Fruit fly (Drosophila melanogaster): ENCODE data around the gene IP3K2.

Gene IP3K2

dm6 chrX:13329572-13330046 lies 26.2 kb downstream of the IP3K2 start, which contains the start of gene Prx2 (continued):
- TF ChIP-seq CG10959 (GFP tag; IDR thresholded peaks at IDR 0.05) (no peak), CG30431 (GFP tag; optimal IDR thresholded peaks at IDR 0.05) (no peak), CG17328 (GFP tag; IDR thresholded peaks at IDR 0.05) (no peak), CG17612 (GFP tag; IDR thresholded peaks at IDR 0.05) (no peak), Lhr (GFP tag; optimal IDR thresholded peaks at IDR 0.05) (peak; percentile 32), CG34224 (GFP tag; IDR thresholded peaks at IDR 0.05; ENCODE audit: partially characterized antibody) (peak; percentile 67), sna (GFP tag; IDR thresholded peaks at IDR 0.05; ENCODE audit: partially characterized antibody) (peak; percentile 58; the same call in 1 of the 2 replicates), CG6765 (GFP tag; optimal IDR thresholded peaks at IDR 0.05) (no peak), ci (GFP tag; IDR thresholded peaks at IDR 0.05) (peak; percentile 36; the same call in 1 of the 3 replicates), Doc3 (GFP tag; IDR thresholded peaks at IDR 0.05; ENCODE audit: partially characterized antibody) (peak; percentile 53; the same call in 1 of the 3 replicates), unpg (GFP tag; optimal IDR thresholded peaks at IDR 0.05) (no peak), Ssrp (tag; optimal IDR thresholded peaks at IDR 0.05) (no peak), nerfin-2 (GFP tag; IDR thresholded peaks at IDR 0.05; ENCODE audit: partially characterized antibody) (peak; percentile 56; the same call in 1 of the 2 replicates), twi (tag; optimal IDR thresholded peaks at IDR 0.05) (no peak), CG7839 (tag; optimal IDR thresholded peaks at IDR 0.05) (peak; percentile 3), CG14014 (GFP tag; IDR thresholded peaks at IDR 0.05) (no peak), Myb (GFP tag; optimal IDR thresholded peaks at IDR 0.05) (peak; percentile 57), CG10565 (GFP tag; optimal IDR thresholded peaks at IDR 0.05) (no peak), Rfx (GFP tag; IDR thresholded peaks at IDR 0.05) (peak; percentile 68), lilli (GFP tag; optimal IDR thresholded peaks at IDR 0.05) (peak; percentile 7), CG6791 (GFP tag; IDR thresholded peaks at IDR 0.05; ENCODE audit: partially characterized antibody) (peak; percentile 78), Usf (GFP tag; optimal IDR thresholded peaks at IDR 0.05) (no peak), BtbVII (GFP tag; optimal IDR thresholded peaks at IDR 0.05) (peak; percentile 12), gsb-n (tag; optimal IDR thresholded peaks at IDR 0.05) (no peak), btn (GFP tag; optimal IDR thresholded peaks at IDR 0.05) (no peak), CG11504 (tag; optimal IDR thresholded peaks at IDR 0.05) (peak; percentile 48), Drgx (GFP tag; IDR thresholded peaks at IDR 0.05) (peak; percentile 14; the same call in 1 of the 2 replicates), Bgb (GFP tag; IDR thresholded peaks at IDR 0.05; ENCODE audit: partially characterized antibody) (peak; percentile 87), ro (GFP tag; IDR thresholded peaks at IDR 0.05) (no peak), lola (GFP tag; optimal IDR thresholded peaks at IDR 0.05) (no peak), CG13287 (GFP tag; IDR thresholded peaks at IDR 0.05; ENCODE audit: partially characterized antibody) (peak; percentile 84), CG2120 (GFP tag; optimal IDR thresholded peaks at IDR 0.05) (peak; percentile 41), CG2129 (GFP tag; IDR thresholded peaks at IDR 0.05; ENCODE audit: partially characterized antibody) (peak; percentile 29; the same call in 1 of the 2 replicates), Ets65A (GFP tag) (peak; percentile 85), pros (GFP tag; optimal IDR thresholded peaks at IDR 0.05) (no peak), Hr3 (GFP tag; optimal IDR thresholded peaks at IDR 0.05) (peak; percentile 1), CG12155 (GFP tag; optimal IDR thresholded peaks at IDR 0.05) (peak; percentile 25), CG33213 (GFP tag; optimal IDR thresholded peaks at IDR 0.05) (peak; percentile 22), CG1603 (tag; optimal IDR thresholded peaks at IDR 0.05) (peak; percentile 39), CG11560 (tag; IDR thresholded peaks at IDR 0.05) (peak; percentile 36; the same call in 1 of the 3 replicates), fd96Cb (tag; optimal IDR thresholded peaks at IDR 0.05) (no peak), B-H2 (GFP tag; optimal IDR thresholded peaks at IDR 0.05) (peak; percentile 34), Fer1 (GFP tag; optimal IDR thresholded peaks at IDR 0.05) (peak; percentile 8), CG34422 (GFP tag; IDR thresholded peaks at IDR 0.05) (0 out of 3 replicates have a peak, but pooled peaks have one; percentile 27), nmo (GFP tag; optimal IDR thresholded peaks at IDR 0.05) (peak; percentile 13), HHEX (GFP tag; optimal IDR thresholded peaks at IDR 0.05) (peak; percentile 11), CG17802 (tag; optimal IDR thresholded peaks at IDR 0.05) (no peak), CG12659 (GFP tag; optimal IDR thresholded peaks at IDR 0.05) (peak; percentile 44), CG32532 (GFP tag; IDR thresholded peaks at IDR 0.05) (peak; percentile 46)

Data from whole organism, embryonic.